Worm (Caenorhabditis elegans): Measurements from ENCODE around the gene hst-3.1.

- TF ChIP-seq zfp-3 (GFP tag; conservative IDR thresholded peaks at IDR 0.05), result no peak
- no peak for TF ChIP-seq ztf-11 (tag; optimal IDR thresholded peaks at IDR 0.05)
- no peak for TF ChIP-seq cey-2 (tag; optimal IDR thresholded peaks at IDR 0.05; ENCODE audit: borderline replicate concordance, insufficient read depth)
Measured at ce11 chrII:6147131-6147530, 21.9 kb downstream of the hst-3.1 start.

All from whole organism, L4 larva.